Worm (Caenorhabditis elegans): ENCODE data around the gene T05D4.5.

DNA sequence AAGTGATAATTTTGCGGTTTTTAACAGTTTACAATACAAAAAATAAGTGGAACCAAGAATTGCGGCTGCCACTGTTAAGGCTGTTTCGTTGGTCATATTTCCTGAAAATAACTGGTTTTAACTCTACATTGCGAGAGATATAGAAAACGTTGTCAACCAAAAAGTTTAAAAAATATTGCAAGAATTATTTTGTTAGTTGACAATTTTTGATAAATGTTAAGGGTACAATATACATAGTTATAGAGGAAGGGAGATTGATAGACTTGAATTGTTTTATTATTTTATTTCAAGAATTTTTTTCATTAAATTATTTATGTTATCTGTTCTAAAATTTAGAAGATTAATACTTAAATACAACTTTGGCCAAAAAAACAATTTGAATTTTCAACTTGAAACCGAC is 37.2 kb upstream of the T05D4.5 start, which contains the start of gene acs-5:
- TF ChIP-seq med-1 (GFP tag; optimal IDR thresholded peaks at IDR 0.05; ENCODE audit: insufficient read depth), result no peak
- TF ChIP-seq T22C8.4 (GFP tag; IDR thresholded peaks at IDR 0.05), result no peak
- no peak for TF ChIP-seq cog-1 (tag; optimal IDR thresholded peaks at IDR 0.05)
- no peak for TF ChIP-seq ztf-29 (GFP tag; IDR thresholded peaks at IDR 0.05)
